Fruit fly (Drosophila melanogaster): ENCODE measurements around the gene CG13841.

CG13841 gene

dm6 chr3R:22724149-22724973 is 43.1 kb downstream of the CG13841 start, which contains the start of gene Irp-1A (continued):
- TF ChIP-seq ken (GFP tag; IDR thresholded peaks at IDR 0.05), result peak; percentile 56; the same call in 1 of the 3 replicates
- peak; percentile 44 for TF ChIP-seq twi (tag; optimal IDR thresholded peaks at IDR 0.05)
- TF ChIP-seq Oaz (GFP tag; IDR thresholded peaks at IDR 0.05), result peak; percentile 57
- TF ChIP-seq CG7928 (GFP tag; optimal IDR thresholded peaks at IDR 0.05), result peak; percentile 12
- TF ChIP-seq MTF-1 (GFP tag; optimal IDR thresholded peaks at IDR 0.05; ENCODE audit: borderline replicate concordance), result no peak
- no peak for TF ChIP-seq hth (optimal IDR thresholded peaks at IDR 0.05)
- peak; percentile 16 for TF ChIP-seq CG18011 (GFP tag; optimal IDR thresholded peaks at IDR 0.05)
- peak; percentile 61 for TF ChIP-seq CG6272 (GFP tag; IDR thresholded peaks at IDR 0.05)
- TF ChIP-seq br (optimal IDR thresholded peaks at IDR 0.05), result no peak
- TF ChIP-seq Xrp1 (GFP tag; IDR thresholded peaks at IDR 0.05), result peak; percentile 76
- TF ChIP-seq ham (GFP tag; IDR thresholded peaks at IDR 0.05), result no peak
- TF ChIP-seq ranshi (GFP tag; IDR thresholded peaks at IDR 0.05), result peak; percentile 75
- TF ChIP-seq gfzf (GFP tag; optimal IDR thresholded peaks at IDR 0.05), result peak; percentile 16
- TF ChIP-seq Asciz (GFP tag; optimal IDR thresholded peaks at IDR 0.05), result no peak
- no peak for TF ChIP-seq Mad (GFP tag; optimal IDR thresholded peaks at IDR 0.05)
- peak; percentile 86 for TF ChIP-seq CG34422 (GFP tag; IDR thresholded peaks at IDR 0.05)
- peak; percentile 24; the same call in 1 of the 2 replicates for TF ChIP-seq sisA (GFP tag; IDR thresholded peaks at IDR 0.05)
- TF ChIP-seq CG2120 (GFP tag; optimal IDR thresholded peaks at IDR 0.05), result peak; percentile 78
- TF ChIP-seq row (GFP tag; IDR thresholded peaks at IDR 0.05), result peak; percentile 86
- peak; percentile 56 for TF ChIP-seq Max (GFP tag; optimal IDR thresholded peaks at IDR 0.05)
- TF ChIP-seq sna (GFP tag; IDR thresholded peaks at IDR 0.05; ENCODE audit: partially characterized antibody), result peak; percentile 78
- TF ChIP-seq vnd (GFP tag; IDR thresholded peaks at IDR 0.05; ENCODE audit: partially characterized antibody), result peak; percentile 74; the same call in 2 of the 3 replicates
- TF ChIP-seq insv (GFP tag; optimal IDR thresholded peaks at IDR 0.05), result peak in 1 of 2 experiments; percentile 6
- peak; percentile 8; the same call in 1 of the 2 replicates for TF ChIP-seq sim (GFP tag; IDR thresholded peaks at IDR 0.05)
- TF ChIP-seq CG34376 (GFP tag; optimal IDR thresholded peaks at IDR 0.05), result peak; percentile 7
- no peak for TF ChIP-seq CG2889 (GFP tag; IDR thresholded peaks at IDR 0.05)
- no peak for TF ChIP-seq dimm (GFP tag; IDR thresholded peaks at IDR 0.05)
- peak; percentile 60 for TF ChIP-seq E2f2 (GFP tag; IDR thresholded peaks at IDR 0.05)
- TF ChIP-seq Hr3 (GFP tag; optimal IDR thresholded peaks at IDR 0.05), result peak; percentile 72
- TF ChIP-seq cas (GFP tag; IDR thresholded peaks at IDR 0.05), result peak; percentile 28; the same call in 1 of the 2 replicates
- TF ChIP-seq CG11085 (GFP tag; IDR thresholded peaks at IDR 0.05), result peak; percentile 62
- TF ChIP-seq CG11695 (GFP tag; IDR thresholded peaks at IDR 0.05), result peak; percentile 81
- TF ChIP-seq tgo (GFP tag; IDR thresholded peaks at IDR 0.05), result peak; percentile 78
- TF ChIP-seq Doc3 (GFP tag; IDR thresholded peaks at IDR 0.05; ENCODE audit: partially characterized antibody), result peak; percentile 77
- TF ChIP-seq sqz (GFP tag; optimal IDR thresholded peaks at IDR 0.05), result peak; percentile 17
- TF ChIP-seq CG7357 (GFP tag; IDR thresholded peaks at IDR 0.05), result no peak
- peak; percentile 41 for TF ChIP-seq CG1233 (GFP tag; optimal IDR thresholded peaks at IDR 0.05)
- peak; percentile 22 for TF ChIP-seq Camta (GFP tag; optimal IDR thresholded peaks at IDR 0.05)
- TF ChIP-seq CG7556 (GFP tag; optimal IDR thresholded peaks at IDR 0.05), result peak; percentile 77
- TF ChIP-seq exex (tag; optimal IDR thresholded peaks at IDR 0.05), result peak; percentile 67
- peak; percentile 79 for TF ChIP-seq Fer3 (tag; optimal IDR thresholded peaks at IDR 0.05)
- peak; percentile 80 for TF ChIP-seq Ptx1 (GFP tag; IDR thresholded peaks at IDR 0.05)
- peak in 1 of 3 experiments; percentile 71 for TF ChIP-seq lola (GFP tag; optimal IDR thresholded peaks at IDR 0.05)
- no peak for TF ChIP-seq chif (GFP tag; optimal IDR thresholded peaks at IDR 0.05)
- 0 out of 2 replicates have a peak, but pooled peaks have one; percentile 26 for TF ChIP-seq Taf1 (GFP tag; IDR thresholded peaks at IDR 0.05)
- TF ChIP-seq Hey (tag; optimal IDR thresholded peaks at IDR 0.05), result no peak
- no peak for TF ChIP-seq CG8359 (GFP tag; optimal IDR thresholded peaks at IDR 0.05; ENCODE audit: borderline replicate concordance)
- peak; percentile 42 for TF ChIP-seq CG10543 (GFP tag; optimal IDR thresholded peaks at IDR 0.05)
- peak; percentile 37 for TF ChIP-seq Fer2 (tag; optimal IDR thresholded peaks at IDR 0.05)
